Worm (Caenorhabditis elegans) whole organism, L4/young adult: ENCODE measurements around the gene Y67D8B.5.

ENCODE experiments used
- dao-5 ChIP-seq: sonication (generic microtip); optimal IDR thresholded peaks from 2 replicates; lab custom pipeline; 2016; ENCODE audit warnings: missing genotype, missing genetic modification characterization, moderate library complexity, missing compliant biosample characterization
- him-1 ChIP-seq: sonication (generic microtip); optimal IDR thresholded peaks from 2 replicates; lab custom pipeline; 2016; ENCODE audit warnings: missing genotype, missing genetic modification reagents, missing genetic modification characterization, missing compliant biosample characterization

- TF ChIP-seq him-1 (tag; lab: Kevin White, UChicago) (no peak), dao-5 (tag; lab: Kevin White, UChicago) (no peak)
Observed at ce11 chrIV:3232694-3233372, 30.7 kb downstream of the Y67D8B.5 start.
